Fruit fly (Drosophila melanogaster) whole organism, embryonic: ENCODE measurements around the gene Syt1.

Experiments
- BtbVII ChIP-seq: fragments of 200-800 bp; sonication (Bioruptor generic); optimal IDR thresholded peaks from 3 replicates; lab custom pipeline; 2017; ENCODE audit warnings: missing biosample characterization, mild to moderate bottlenecking, missing genetic modification characterization
- CG11093 ChIP-seq: fragments of 200-800 bp; sonication (Bioruptor generic); IDR thresholded peaks from 3 replicates; pipeline ENCODE4 v1.3.6; 2022; ENCODE audit warnings: missing biosample characterization, missing genetic modification characterization
- CG11560 ChIP-seq: fragments of 200-800 bp; sonication (Bioruptor generic); IDR thresholded peaks from 3 replicates; pipeline ENCODE4 v1.3.6; 2022; ENCODE audit warnings: missing biosample characterization, missing genetic modification characterization
- CG12104 ChIP-seq: fragments of 200-800 bp; sonication (Bioruptor generic); optimal IDR thresholded peaks from 3 replicates; lab custom pipeline; 2016; ENCODE audit warnings: missing biosample characterization, missing genetic modification characterization
- CG13123 ChIP-seq: fragments of 200-800 bp; sonication (Bioruptor generic); optimal IDR thresholded peaks from 2 replicates; lab custom pipeline; 2016; ENCODE audit warnings: missing biosample characterization, missing genetic modification characterization
- CG13775 ChIP-seq: fragments of 200-800 bp; sonication (Bioruptor generic); optimal IDR thresholded peaks from 3 replicates; lab custom pipeline; 2017; ENCODE audit warnings: missing biosample characterization, mild to moderate bottlenecking, missing genetic modification characterization
- CG13894 ChIP-seq: fragments of 200-800 bp; sonication (Bioruptor generic); optimal IDR thresholded peaks from 3 replicates; lab custom pipeline; 2018; ENCODE audit warnings: missing biosample characterization, mild to moderate bottlenecking, missing genetic modification characterization, moderate library complexity
- CG17568 ChIP-seq: fragments of 200-800 bp; sonication (Bioruptor generic); optimal IDR thresholded peaks from 2 replicates; lab custom pipeline; 2018; ENCODE audit warnings: missing biosample characterization, mild to moderate bottlenecking, missing genetic modification characterization, moderate library complexity
- CG18476 ChIP-seq: fragments of 200-800 bp; sonication (Bioruptor generic); optimal IDR thresholded peaks from 2 replicates; lab custom pipeline; 2016; ENCODE audit warnings: missing biosample characterization, mild to moderate bottlenecking, missing genetic modification characterization
- CG3065 ChIP-seq: fragments of 200-800 bp; sonication (Bioruptor generic); optimal IDR thresholded peaks from 2 replicates; lab custom pipeline; 2016; ENCODE audit warnings: missing biosample characterization, missing genetic modification characterization
- CG4282 ChIP-seq: fragments of 200-800 bp; sonication (Bioruptor generic); optimal IDR thresholded peaks from 2 replicates; lab custom pipeline; 2016; ENCODE audit warnings: missing biosample characterization, missing genetic modification characterization
- CG6175 ChIP-seq: fragments of 200-800 bp; sonication (Bioruptor generic); IDR thresholded peaks from 3 replicates; pipeline ENCODE4 v1.3.6; 2022; ENCODE audit warnings: missing biosample characterization, missing genetic modification characterization
- CG6791 ChIP-seq: fragments of 200-800 bp; sonication (Bioruptor generic); IDR thresholded peaks from 3 replicates; pipeline ENCODE4 v1.3.6; 2022; ENCODE audit warnings: missing biosample characterization, missing genetic modification characterization; ENCODE audit not compliant: partially characterized antibody
- CG8388 ChIP-seq: fragments of 200-800 bp; sonication (Bioruptor generic); optimal IDR thresholded peaks from 2 replicates; lab custom pipeline; 2019; ENCODE audit warnings: missing biosample characterization, mild to moderate bottlenecking, missing genetic modification characterization, moderate library complexity
- CG9437 ChIP-seq: fragments of 200-800 bp; sonication (Bioruptor generic); optimal IDR thresholded peaks from 2 replicates; lab custom pipeline; 2018; ENCODE audit warnings: missing biosample characterization, mild to moderate bottlenecking, missing genetic modification characterization
- D ChIP-seq, 2 experiments: fragments of 200-800 bp in 1 of 2; fragments of >200 bp in 1 of 2; sonication (Bioruptor generic) in 1 of 2; optimal IDR thresholded peaks; 2 replicates in 1 of 2; 3 replicates in 1 of 2; lab custom pipeline; 2017; ENCODE audit warnings: mild to moderate bottlenecking in 1 of 2, missing biosample characterization in 1 of 2, missing genetic modification characterization in 1 of 2, missing genetic modification reagents in 1 of 2
- Dp ChIP-seq: fragments of 200-800 bp; sonication (Bioruptor generic); optimal IDR thresholded peaks from 2 replicates; lab custom pipeline; 2018; ENCODE audit warnings: missing biosample characterization, mild to moderate bottlenecking, missing genetic modification characterization, moderate library complexity
- Eip74EF ChIP-seq, 2 experiments: fragments of 200-800 bp in 1 of 2; fragments of >200 bp in 1 of 2; sonication (Bioruptor generic) in 1 of 2; optimal IDR thresholded peaks; 2 replicates each; lab custom pipeline; 2017 to 2019; ENCODE audit warnings: missing biosample characterization in 2 of 2, missing genetic modification characterization in 2 of 2, mild to moderate bottlenecking in 1 of 2, moderate library complexity in 1 of 2
- Kr ChIP-seq: fragments of 200-800 bp; sonication (Bioruptor generic); optimal IDR thresholded peaks from 2 replicates; lab custom pipeline; 2017; ENCODE audit warnings: missing biosample characterization, mild to moderate bottlenecking, missing genetic modification characterization
- Meics ChIP-seq: fragments of 200-800 bp; sonication (Bioruptor generic); optimal IDR thresholded peaks from 2 replicates; lab custom pipeline; 2017; ENCODE audit warnings: missing biosample characterization, mild to moderate bottlenecking, missing genetic modification characterization
- Mrtf ChIP-seq: fragments of 200-800 bp; sonication (Bioruptor generic); IDR thresholded peaks from 3 replicates; pipeline ENCODE4 v1.3.6; 2022; ENCODE audit warnings: missing biosample characterization, missing genetic modification characterization
- Nf-YA ChIP-seq: fragments of 200-800 bp; sonication (Bioruptor generic); IDR thresholded peaks from 2 replicates; pipeline ENCODE4 v1.3.6; 2022; ENCODE audit warnings: missing biosample characterization, missing genetic modification characterization
- Ptx1 ChIP-seq: fragments of 200-800 bp; sonication (Bioruptor generic); IDR thresholded peaks from 2 replicates; pipeline ENCODE4 v1.3.6; 2022; ENCODE audit warnings: missing biosample characterization, missing genetic modification characterization
- Stat92E ChIP-seq, 3 experiments: fragments of >200 bp in 2 of 3; fragments of 200-800 bp in 1 of 3; sonication (Bioruptor generic) in 1 of 3; optimal IDR thresholded peaks; 2 replicates each; lab custom pipeline; 2017 to 2019; ENCODE audit warnings: missing biosample characterization in 3 of 3, missing genetic modification characterization in 3 of 3, mild to moderate bottlenecking in 1 of 3, moderate library complexity in 1 of 3
- YL-1 ChIP-seq: fragments of 200-800 bp; sonication (Bioruptor generic); optimal IDR thresholded peaks from 3 replicates; lab custom pipeline; 2017; ENCODE audit warnings: missing biosample characterization, mild to moderate bottlenecking, missing genetic modification characterization
- ara ChIP-seq: fragments of 200-800 bp; sonication (Bioruptor generic); IDR thresholded peaks from 2 replicates; pipeline ENCODE4 v1.3.6; 2022; ENCODE audit warnings: missing biosample characterization, missing genetic modification characterization
- btn ChIP-seq: fragments of 200-800 bp; sonication (Bioruptor generic); optimal IDR thresholded peaks from 2 replicates; lab custom pipeline; 2016; ENCODE audit warnings: missing biosample characterization, missing genetic modification characterization
- crc ChIP-seq: fragments of 200-800 bp; sonication (Bioruptor generic); optimal IDR thresholded peaks from 2 replicates; lab custom pipeline; 2016; ENCODE audit warnings: missing biosample characterization, missing genetic modification characterization
- crp ChIP-seq, 2 experiments: fragments of 200-800 bp; sonication (Bioruptor generic); optimal IDR thresholded peaks; 2 replicates in 1 of 2; 3 replicates in 1 of 2; lab custom pipeline; 2017; ENCODE audit warnings: missing biosample characterization in 2 of 2, missing genetic modification characterization in 2 of 2, mild to moderate bottlenecking in 1 of 2, moderate library complexity in 1 of 2
- da ChIP-seq: fragments of 200-800 bp; sonication (Bioruptor generic); optimal IDR thresholded peaks from 2 replicates; lab custom pipeline; 2016; ENCODE audit warnings: missing biosample characterization, missing genetic modification characterization
- exex ChIP-seq: fragments of 200-800 bp; sonication (Bioruptor generic); optimal IDR thresholded peaks from 4 replicates; lab custom pipeline; 2018; ENCODE audit warnings: missing biosample characterization, mild to moderate bottlenecking, missing genetic modification characterization, moderate library complexity
- fd3F ChIP-seq: fragments of 200-800 bp; sonication (Bioruptor generic); optimal IDR thresholded peaks from 2 replicates; lab custom pipeline; 2018; ENCODE audit warnings: missing biosample characterization, mild to moderate bottlenecking, missing genetic modification characterization, moderate library complexity
- gcm ChIP-seq: fragments of 200-800 bp; sonication (Bioruptor generic); optimal IDR thresholded peaks from 2 replicates; lab custom pipeline; 2019; ENCODE audit warnings: missing biosample characterization, mild to moderate bottlenecking, missing genetic modification characterization, moderate library complexity
- grn ChIP-seq: fragments of 200-800 bp; sonication (Bioruptor generic); optimal IDR thresholded peaks from 3 replicates; lab custom pipeline; 2017; ENCODE audit warnings: missing biosample characterization, missing genetic modification characterization
- gro ChIP-seq: fragments of 200-800 bp; sonication (Bioruptor generic); optimal IDR thresholded peaks from 2 replicates; lab custom pipeline; 2016; ENCODE audit warnings: missing biosample characterization, missing genetic modification characterization
- inv ChIP-seq: fragments of 200-800 bp; sonication (Bioruptor generic); IDR thresholded peaks from 2 replicates; pipeline ENCODE4 v1.3.6; 2022; ENCODE audit warnings: missing biosample characterization, missing genetic modification characterization; ENCODE audit not compliant: partially characterized antibody
- ken ChIP-seq: fragments of 200-800 bp; sonication (Bioruptor generic); IDR thresholded peaks from 3 replicates; pipeline ENCODE4 v1.3.6; 2022; ENCODE audit warnings: missing biosample characterization, missing genetic modification characterization
- maf-S ChIP-seq: fragments of 200-800 bp; sonication (Bioruptor generic); optimal IDR thresholded peaks from 2 replicates; lab custom pipeline; 2016; ENCODE audit warnings: missing biosample characterization, missing genetic modification characterization
- mam ChIP-seq: fragments of 200-800 bp; sonication (Bioruptor generic); optimal IDR thresholded peaks from 3 replicates; lab custom pipeline; 2016; ENCODE audit warnings: missing biosample characterization, missing genetic modification characterization
- nmo ChIP-seq: fragments of 200-800 bp; sonication (Bioruptor generic); optimal IDR thresholded peaks from 2 replicates; lab custom pipeline; 2018; ENCODE audit warnings: missing biosample characterization, mild to moderate bottlenecking, missing genetic modification characterization, moderate library complexity
- onecut ChIP-seq: fragments of 200-800 bp; sonication (Bioruptor generic); IDR thresholded peaks from 2 replicates; pipeline ENCODE4 v1.3.6; 2022; ENCODE audit warnings: missing biosample characterization, missing genetic modification characterization
- pita ChIP-seq: fragments of 200-800 bp; sonication (Bioruptor generic); optimal IDR thresholded peaks from 2 replicates; lab custom pipeline; 2017; ENCODE audit warnings: missing biosample characterization, mild to moderate bottlenecking, missing genetic modification characterization
- pros ChIP-seq: fragments of 200-800 bp; sonication (Bioruptor generic); optimal IDR thresholded peaks from 3 replicates; lab custom pipeline; 2019; ENCODE audit warnings: missing biosample characterization, mild to moderate bottlenecking, missing genetic modification characterization, moderate library complexity
- tgo ChIP-seq: fragments of 200-800 bp; sonication (Bioruptor generic); IDR thresholded peaks from 3 replicates; pipeline ENCODE4 v1.3.6; 2022; ENCODE audit warnings: missing biosample characterization, missing genetic modification characterization
- twi ChIP-seq: fragments of 200-800 bp; optimal IDR thresholded peaks from 2 replicates; lab custom pipeline; 2019; ENCODE audit warnings: missing biosample characterization, mild to moderate bottlenecking, missing genetic modification characterization, moderate library complexity
- unpg ChIP-seq: fragments of 200-800 bp; sonication (Bioruptor generic); optimal IDR thresholded peaks from 3 replicates; lab custom pipeline; 2018; ENCODE audit warnings: missing biosample characterization, mild to moderate bottlenecking, missing genetic modification characterization, moderate library complexity
- wek ChIP-seq: fragments of 200-800 bp; sonication (Bioruptor generic); optimal IDR thresholded peaks from 3 replicates; lab custom pipeline; 2018; ENCODE audit warnings: missing biosample characterization, mild to moderate bottlenecking, missing genetic modification characterization, moderate library complexity
- zf30C ChIP-seq: fragments of 200-800 bp; sonication (Bioruptor generic); optimal IDR thresholded peaks from 3 replicates; lab custom pipeline; 2018; ENCODE audit warnings: missing biosample characterization, mild to moderate bottlenecking, missing genetic modification characterization

Syt1 gene

DNA sequence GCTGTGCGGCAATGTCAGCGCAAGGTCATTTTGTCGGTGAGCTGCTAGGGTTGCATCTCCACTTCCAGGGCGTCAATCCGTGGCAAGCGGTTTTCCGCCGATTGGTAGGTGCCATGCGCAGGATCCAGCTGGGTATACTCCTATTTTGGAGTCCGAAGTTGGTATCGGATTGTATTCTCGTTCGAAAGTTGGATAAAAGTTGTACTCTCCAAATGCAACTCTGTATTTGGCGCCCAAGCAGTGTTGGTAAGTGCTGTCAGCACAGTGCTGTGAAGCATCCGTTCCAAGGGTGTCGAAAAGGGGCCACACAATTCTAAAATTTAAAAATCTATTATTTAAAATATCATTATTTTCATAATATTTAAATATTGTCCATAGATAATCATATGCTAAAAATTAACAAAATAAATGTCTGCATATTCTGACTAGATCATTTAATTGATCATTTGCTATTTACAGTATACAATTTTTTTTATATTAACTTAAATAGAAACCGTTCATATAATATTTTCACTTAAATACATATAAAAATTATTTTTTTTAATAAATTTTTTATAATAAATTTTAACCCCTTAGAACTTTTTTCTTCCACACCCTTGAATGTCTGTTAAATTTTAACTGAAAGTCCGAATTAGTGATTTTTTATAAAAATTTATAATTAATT is 51.2 kb downstream of the Syt1 start (continued):
- TF ChIP-seq gcm (GFP tag; lab: Kevin White, UChicago) = peak; percentile 88
- peak; percentile 78 for TF ChIP-seq CG4282 (GFP tag; lab: Kevin White, UChicago)
- peak; percentile 76 for TF ChIP-seq onecut (GFP tag; lab: Robert Waterston, UW)
- TF ChIP-seq YL-1 (GFP tag; lab: Kevin White, UChicago) = peak; percentile 86
- peak; percentile 78 for TF ChIP-seq fd3F (GFP tag; lab: Kevin White, UChicago)
- TF ChIP-seq Eip74EF (GFP tag; optimal IDR thresholded peaks at IDR 0.05; lab: Kevin White, UChicago) = peak in 1 of 2 experiments; percentile 4
- TF ChIP-seq zf30C (GFP tag; lab: Kevin White, UChicago) = peak; percentile 40
- TF ChIP-seq Mrtf (GFP tag; lab: Robert Waterston, UW) = peak; percentile 85
- peak; percentile 89 for TF ChIP-seq gro
- no peak for TF ChIP-seq D (optimal IDR thresholded peaks at IDR 0.05; lab: Kevin White, UChicago)
- TF ChIP-seq D (GFP tag; optimal IDR thresholded peaks at IDR 0.05; lab: Kevin White, UChicago) = peak; percentile 61
- TF ChIP-seq CG13894 (tag; lab: Kevin White, UChicago) = peak; percentile 94
- TF ChIP-seq unpg (GFP tag; lab: Kevin White, UChicago) = peak; percentile 81
- peak; percentile 91 for TF ChIP-seq nmo
- peak; percentile 87 for TF ChIP-seq CG13775
- peak; percentile 90 for TF ChIP-seq ken (GFP tag; lab: Robert Waterston, UW)
- TF ChIP-seq crp (GFP tag; optimal IDR thresholded peaks at IDR 0.05; lab: Kevin White, UChicago) = peak in 1 of 2 experiments; percentile 64
- TF ChIP-seq CG18476 (GFP tag; lab: Kevin White, UChicago) = peak; percentile 73
- TF ChIP-seq Dp (GFP tag; lab: Kevin White, UChicago) = peak; percentile 84
- peak; percentile 74 for TF ChIP-seq CG11560 (tag; lab: Robert Waterston, UW)
- TF ChIP-seq ara (GFP tag; lab: Robert Waterston, UW) = peak; percentile 76
- TF ChIP-seq da (GFP tag; lab: Kevin White, UChicago) = no peak
- TF ChIP-seq CG13123 = peak; percentile 72
- TF ChIP-seq CG3065 (GFP tag; lab: Kevin White, UChicago) = peak; percentile 67
- no peak for TF ChIP-seq CG17568 (GFP tag; lab: Kevin White, UChicago)
- peak; percentile 90 for TF ChIP-seq mam (GFP tag; lab: Kevin White, UChicago)
- peak; percentile 81 for TF ChIP-seq BtbVII
- peak; percentile 61 for TF ChIP-seq wek (GFP tag; lab: Kevin White, UChicago)
- TF ChIP-seq Stat92E (GFP tag; optimal IDR thresholded peaks at IDR 0.05; lab: Kevin White, UChicago) = no peak
- peak; percentile 64; the same call in 1 of the 2 replicates for TF ChIP-seq Nf-YA (GFP tag; lab: Robert Waterston, UW)
- no peak for TF ChIP-seq CG6791 (GFP tag; lab: Robert Waterston, UW)
- peak; percentile 85 for TF ChIP-seq maf-S (GFP tag; lab: Kevin White, UChicago)
- peak; percentile 81 for TF ChIP-seq twi
- no peak for TF ChIP-seq exex
- TF ChIP-seq tgo (GFP tag; lab: Robert Waterston, UW) = peak; percentile 91
- TF ChIP-seq CG12104 (GFP tag; lab: Kevin White, UChicago) = peak; percentile 83
- peak; percentile 36; the same call in 1 of the 2 replicates for TF ChIP-seq inv (GFP tag; lab: Robert Waterston, UW)
- peak; percentile 59 for TF ChIP-seq crc (GFP tag; lab: Kevin White, UChicago)
- TF ChIP-seq CG6175 (GFP tag; lab: Robert Waterston, UW) = peak; percentile 81
- TF ChIP-seq Kr (GFP tag; lab: Kevin White, UChicago) = no peak
- peak; percentile 92 for TF ChIP-seq Ptx1 (GFP tag; lab: Robert Waterston, UW)
- peak; percentile 49 for TF ChIP-seq btn (GFP tag; lab: Kevin White, UChicago)
- peak; percentile 74 for TF ChIP-seq CG11093
- peak; percentile 87 for TF ChIP-seq CG9437 (GFP tag; lab: Kevin White, UChicago)
- peak; percentile 90 for TF ChIP-seq Meics
- no peak for TF ChIP-seq pita (GFP tag; lab: Kevin White, UChicago)
- peak; percentile 87 for TF ChIP-seq CG8388 (GFP tag; lab: Kevin White, UChicago)
- TF ChIP-seq pros (GFP tag; lab: Kevin White, UChicago) = no peak
- TF ChIP-seq grn = no peak
